Worm (Caenorhabditis elegans) whole organism, mixed stage, embryonic: ENCODE data around the gene ZC13.10.

Source experiments
- bed-3 ChIP-seq: fragments of 200-800 bp; sonication (Bioruptor generic); optimal IDR thresholded peaks from 3 replicates; lab custom pipeline; 2018; ENCODE audit warnings: mild to moderate bottlenecking, missing genetic modification characterization, moderate library complexity, missing compliant biosample characterization
- elt-1 ChIP-seq: sonication (generic microtip); optimal IDR thresholded peaks from 2 replicates; lab custom pipeline; 2017; ENCODE audit warnings: missing genetic modification characterization, mild to moderate bottlenecking, missing compliant biosample characterization, antibody characterized with exemption, moderate library complexity, borderline replicate concordance; ENCODE audit not compliant: insufficient read depth
- elt-3 ChIP-seq: fragments of 150-350 bp; optimal IDR thresholded peaks from 2 replicates; lab custom pipeline; 2014; ENCODE audit warnings: missing biosample characterization, missing genetic modification characterization
- ham-2 ChIP-seq: fragments of 200-800 bp; sonication (Bioruptor generic); optimal IDR thresholded peaks from 2 replicates; lab custom pipeline; 2018; ENCODE audit warnings: mild to moderate bottlenecking, missing genetic modification characterization, missing compliant biosample characterization
- lin-13 ChIP-seq: fragments of 150-350 bp; optimal IDR thresholded peaks from 2 replicates; lab custom pipeline; 2014; ENCODE audit warnings: missing biosample characterization, missing genetic modification characterization
- mls-2 ChIP-seq: sonication (generic microtip); optimal IDR thresholded peaks from 2 replicates; lab custom pipeline; 2016; ENCODE audit warnings: mild to moderate bottlenecking, missing genetic modification characterization, moderate library complexity, missing compliant biosample characterization
- nhr-12 ChIP-seq: fragments of 150-350 bp; optimal IDR thresholded peaks from 2 replicates; lab custom pipeline; 2014; ENCODE audit warnings: missing biosample characterization, missing genetic modification characterization
- nhr-237 ChIP-seq: fragments of 150-350 bp; optimal IDR thresholded peaks from 2 replicates; lab custom pipeline; 2014; ENCODE audit warnings: missing biosample characterization, missing genetic modification characterization
- pha-4 ChIP-seq: fragments of 150-350 bp; optimal IDR thresholded peaks from 2 replicates; lab custom pipeline; 2018; ENCODE audit warnings: missing biosample characterization, missing genetic modification reagents, missing genetic modification characterization
- snpc-4 ChIP-seq: fragments of 150-350 bp; optimal IDR thresholded peaks from 2 replicates; lab custom pipeline; 2014; ENCODE audit warnings: missing biosample characterization, missing genetic modification characterization
- sptf-1 ChIP-seq: sonication (generic microtip); optimal IDR thresholded peaks from 2 replicates; lab custom pipeline; 2017; ENCODE audit warnings: mild to moderate bottlenecking, missing genetic modification characterization, moderate library complexity, missing compliant biosample characterization
- unc-120 ChIP-seq: sonication (generic microtip); optimal IDR thresholded peaks from 2 replicates; lab custom pipeline; 2017; ENCODE audit warnings: missing genetic modification characterization, missing compliant biosample characterization; ENCODE audit not compliant: poor library complexity, severe bottlenecking
- unc-39 ChIP-seq: fragments of 150-350 bp; optimal IDR thresholded peaks from 2 replicates; lab custom pipeline; 2014; ENCODE audit warnings: missing biosample characterization, missing genetic modification characterization
- unc-62 ChIP-seq: fragments of 150-350 bp; optimal IDR thresholded peaks from 2 replicates; lab custom pipeline; 2014; ENCODE audit warnings: missing biosample characterization, missing genetic modification reagents, missing genetic modification characterization

DNA sequence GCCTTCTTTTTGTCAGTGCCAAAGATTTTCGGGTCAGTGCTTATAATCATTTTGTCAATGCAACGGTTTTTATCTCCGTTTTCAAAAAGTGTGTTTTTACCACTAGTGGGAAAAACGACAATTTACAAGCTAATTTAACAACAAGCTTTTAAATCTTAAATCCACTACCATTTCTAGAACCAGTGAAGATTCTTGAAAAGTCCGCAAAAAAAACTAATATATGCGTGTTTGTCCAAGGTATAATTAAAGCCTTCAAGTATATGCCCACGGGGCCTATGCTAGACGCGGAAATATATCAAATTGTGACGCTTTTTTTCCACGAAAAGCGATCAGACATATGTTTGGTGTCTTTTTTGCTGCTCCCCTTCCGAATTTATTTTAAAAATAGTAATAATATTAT, 10.2 kb upstream of the ZC13.10 start:
- no peak for TF ChIP-seq nhr-237 (tag; lab: Kevin White, UChicago)
- TF ChIP-seq mls-2 (tag; lab: Kevin White, UChicago): no peak
- no peak for TF ChIP-seq nhr-12 (tag; lab: Kevin White, UChicago)
- TF ChIP-seq elt-3: no peak
- TF ChIP-seq sptf-1 (tag; lab: Kevin White, UChicago): no peak
- no peak for TF ChIP-seq unc-39
- no peak for TF ChIP-seq elt-1 (tag; lab: Kevin White, UChicago)
- TF ChIP-seq pha-4: no peak
- no peak for TF ChIP-seq unc-62
- no peak for TF ChIP-seq lin-13 (tag; lab: Kevin White, UChicago)
- no peak for TF ChIP-seq snpc-4 (tag; lab: Kevin White, UChicago)
- no peak for TF ChIP-seq bed-3
- no peak for TF ChIP-seq ham-2 (GFP tag; lab: Kevin White, UChicago)
- no peak for TF ChIP-seq unc-120 (tag; lab: Kevin White, UChicago)
